Fruit fly (Drosophila melanogaster) whole organism, wandering third instar larva: ENCODE results near the gene CG16756.

Experiments
- Rel ChIP-seq, 2 experiments: fragments of 200-800 bp; sonication (Bioruptor generic) in 1 of 2; optimal IDR thresholded peaks; 2 replicates in 1 of 2; 3 replicates in 1 of 2; lab custom pipeline; 2016 to 2019; ENCODE audit warnings: mild to moderate bottlenecking in 2 of 2, missing biosample characterization in 2 of 2, missing genetic modification characterization in 2 of 2, moderate library complexity in 1 of 2
- dmrt93B ChIP-seq: fragments of 200-800 bp; sonication (Bioruptor generic); optimal IDR thresholded peaks from 2 replicates; lab custom pipeline; 2018; ENCODE audit warnings: missing biosample characterization, mild to moderate bottlenecking, missing genetic modification characterization
- jim ChIP-seq: fragments of 175-275, 200-325 bp; sonication (Bioruptor generic); optimal IDR thresholded peaks from 2 replicates; lab custom pipeline; 2016; ENCODE audit warnings: missing biosample characterization, mild to moderate bottlenecking, missing genetic modification characterization
- psq ChIP-seq: fragments of 200-800 bp; sonication (Bioruptor generic); optimal IDR thresholded peaks from 3 replicates; lab custom pipeline; 2017; ENCODE audit warnings: missing biosample characterization, mild to moderate bottlenecking, missing genetic modification characterization, moderate library complexity
- tai ChIP-seq: sonication (Bioruptor generic); optimal IDR thresholded peaks from 2 replicates; lab custom pipeline; 2016; ENCODE audit warnings: missing biosample characterization, missing genetic modification characterization
- usp ChIP-seq: fragments of >200 bp; optimal IDR thresholded peaks from 2 replicates; lab custom pipeline; 2017; ENCODE audit warnings: missing biosample characterization, missing genetic modification characterization

DNA sequence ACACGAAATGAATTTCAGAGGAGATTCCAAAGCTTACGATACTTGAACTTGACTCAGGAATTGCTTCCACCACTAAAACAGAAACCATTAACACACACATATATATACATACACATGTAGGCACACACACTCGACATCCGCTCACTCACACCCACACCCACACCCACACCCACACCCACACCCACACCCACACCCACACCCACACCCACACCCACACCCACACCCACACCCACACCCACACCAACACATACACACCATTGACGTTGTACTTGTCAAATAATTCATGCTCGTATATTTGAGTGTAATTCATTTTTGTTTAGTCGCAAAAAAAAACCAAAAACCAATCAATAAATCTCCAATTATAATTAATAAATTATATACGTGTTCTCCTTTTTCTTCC, 44.8 kb upstream of the CG16756 start:
- TF ChIP-seq tai (GFP tag; lab: Kevin White, UChicago) (no peak), dmrt93B (GFP tag; lab: Kevin White, UChicago) (no peak), psq (GFP tag; lab: Kevin White, UChicago) (no peak), Rel (GFP tag; optimal IDR thresholded peaks at IDR 0.05; lab: Kevin White, UChicago) (no peak), Rel (tag; optimal IDR thresholded peaks at IDR 0.05; lab: Kevin White, UChicago) (no peak), usp (GFP tag; lab: Kevin White, UChicago) (no peak), jim (GFP tag; lab: Kevin White, UChicago) (no peak)
